Fruit fly (Drosophila melanogaster): Measurements from ENCODE around the gene CG32079.

Gene CG32079

DNA sequence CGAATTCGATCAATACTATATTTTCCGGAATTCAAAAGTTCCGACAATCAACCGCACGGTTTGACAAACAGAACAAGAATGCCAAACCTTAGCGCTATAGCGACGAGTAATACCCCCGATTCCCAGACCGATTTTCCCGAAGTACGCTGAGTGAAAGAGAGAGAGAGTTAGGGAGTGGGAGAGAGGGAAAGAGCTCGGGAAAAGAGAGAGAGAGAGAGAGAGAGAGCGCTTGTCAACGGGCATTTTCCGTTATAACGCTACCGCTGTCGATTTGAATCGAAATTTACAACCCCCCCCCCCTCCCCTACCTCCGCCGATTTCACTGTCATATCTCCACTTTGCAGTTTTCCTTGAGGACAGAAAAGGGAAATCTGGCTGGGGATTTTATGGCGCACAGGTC is 21.2 kb downstream of the CG32079 start:
- peak; percentile 59 for TF ChIP-seq CG17801 (GFP tag; optimal IDR thresholded peaks at IDR 0.05; ENCODE audit: partially characterized antibody)

DNA sequence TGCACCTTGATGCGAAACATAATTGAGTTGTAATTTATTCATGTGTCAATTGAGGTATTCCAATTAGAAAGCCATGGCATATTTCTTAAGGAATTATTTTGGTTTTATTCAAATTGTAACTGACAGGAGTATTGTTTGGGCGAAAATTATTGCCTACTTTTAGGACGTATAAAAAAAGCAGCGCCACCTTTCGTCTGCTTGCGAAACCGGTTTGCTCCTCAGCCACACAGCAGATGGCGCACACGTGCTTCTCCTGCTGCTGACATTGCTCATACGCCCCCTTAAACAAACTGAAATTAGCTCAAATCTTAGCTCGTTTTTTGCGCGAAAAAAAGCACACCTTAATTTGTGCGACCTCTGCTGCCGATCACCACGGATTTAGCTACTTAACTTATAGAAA is 22.5 kb downstream of the CG32079 start:
- peak; percentile 32 for TF ChIP-seq CG17801 (GFP tag; optimal IDR thresholded peaks at IDR 0.05; ENCODE audit: partially characterized antibody)

DNA sequence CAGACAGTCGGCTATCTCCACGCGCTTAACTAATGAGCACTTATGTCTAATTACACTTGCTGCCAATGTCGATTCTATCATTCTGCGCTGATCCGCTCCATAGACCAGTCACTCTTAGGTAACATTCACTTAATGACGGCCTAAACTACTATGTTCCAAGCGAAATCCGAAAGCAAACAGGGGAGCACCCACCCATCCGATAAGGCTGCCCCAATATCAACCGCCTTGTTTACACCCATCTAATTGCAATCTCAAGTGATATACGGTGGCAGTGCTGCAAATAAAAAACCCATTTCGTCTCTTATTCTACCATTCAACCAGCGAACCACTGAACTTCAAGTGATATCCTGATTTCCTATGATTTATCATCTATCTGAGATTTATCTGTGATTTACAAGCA is 24.1 kb downstream of the CG32079 start:
- peak; percentile 25 for TF ChIP-seq CG17801 (GFP tag; optimal IDR thresholded peaks at IDR 0.05; ENCODE audit: partially characterized antibody)

DNA sequence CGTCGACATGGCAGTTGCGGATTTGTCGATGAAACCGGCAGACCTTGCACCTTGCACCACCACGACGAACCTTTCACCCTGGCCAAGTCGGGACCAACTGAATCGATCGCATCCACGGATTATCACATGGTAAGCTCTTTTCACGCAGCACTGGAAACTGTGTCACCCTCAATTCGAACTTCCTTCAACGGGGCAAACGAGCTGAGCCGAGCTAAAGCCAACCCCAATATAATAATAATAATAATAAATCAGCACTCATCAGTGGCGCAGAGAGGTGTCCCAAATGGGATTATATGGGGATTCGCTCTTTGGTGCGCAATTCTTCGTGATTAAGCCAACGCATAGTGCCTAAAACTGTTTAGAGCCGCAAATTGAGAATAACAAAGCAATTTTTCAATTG is 25.9 kb downstream of the CG32079 start, which contains the start of gene CG43693:
Gene CG43693 (minus strand): TSS at position 101 of the 400 bp plus-strand sequence.
- no peak for TF ChIP-seq CG17801 (GFP tag; optimal IDR thresholded peaks at IDR 0.05; ENCODE audit: partially characterized antibody)

- no peak for TF ChIP-seq CG17801 (GFP tag; optimal IDR thresholded peaks at IDR 0.05; ENCODE audit: partially characterized antibody)
Measured at dm6 chr3L:11052760-11053259, 27.4 kb downstream of the CG32079 start.

DNA sequence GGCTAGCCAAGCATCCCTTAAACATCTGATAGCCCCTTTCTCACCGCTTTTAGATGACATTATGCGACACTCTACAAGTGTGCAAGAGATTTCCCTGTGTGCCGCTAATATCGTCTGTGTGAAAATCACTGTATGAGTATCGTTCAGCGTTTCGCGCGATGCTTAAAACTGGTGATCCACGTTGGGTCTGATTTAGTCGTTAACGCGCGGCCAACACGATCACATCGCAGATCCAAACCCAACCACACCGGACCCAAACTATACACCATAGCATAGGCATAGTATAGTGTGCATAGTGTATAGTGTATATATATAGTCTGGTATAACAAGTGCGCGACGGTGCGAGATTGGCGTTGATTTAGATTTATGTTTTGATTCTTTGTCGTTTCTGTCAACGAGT is 28.5 kb downstream of the CG32079 start, which contains the start of gene CG7888:
Gene CG7888 (plus strand): TSS at position 193 of the 400 bp plus-strand sequence.
- no peak for TF ChIP-seq CG17801 (GFP tag; optimal IDR thresholded peaks at IDR 0.05; ENCODE audit: partially characterized antibody)

DNA sequence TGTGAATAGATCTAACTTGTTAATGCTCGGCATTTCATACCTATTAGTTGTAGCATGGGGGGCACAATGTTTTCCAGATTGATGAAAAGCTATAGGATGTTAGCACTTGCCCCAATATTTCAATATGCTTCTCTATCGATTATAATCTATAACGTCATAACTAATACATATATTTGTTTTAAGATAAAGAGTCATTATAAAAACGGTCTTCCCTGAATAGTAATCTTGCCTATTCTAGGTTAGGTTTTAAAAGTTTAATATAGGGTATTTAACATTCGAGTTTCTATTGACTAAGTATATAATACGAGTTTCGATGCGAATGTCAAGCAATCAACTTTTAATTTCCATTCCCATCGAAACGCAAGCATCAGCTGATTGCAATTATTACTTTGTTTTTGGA is 35.8 kb downstream of the CG32079 start, which contains the start of the genes CG6321 and Blos2:
Gene CG6321 (minus strand): TSS at position 25 of the 400 bp plus-strand sequence.
Gene Blos2 (plus strand): TSS at position 372 of the 400 bp plus-strand sequence.
- peak; percentile 89 for TF ChIP-seq CG17801 (GFP tag; optimal IDR thresholded peaks at IDR 0.05; ENCODE audit: partially characterized antibody)

dm6 chr3L:11062441-11062840 is 37.1 kb downstream of the CG32079 start, which contains the start of gene CG32069:
TSS of gene CG32069 (minus strand) at chr3L:11062614.
- no peak for TF ChIP-seq CG17801 (GFP tag; optimal IDR thresholded peaks at IDR 0.05; ENCODE audit: partially characterized antibody)

DNA sequence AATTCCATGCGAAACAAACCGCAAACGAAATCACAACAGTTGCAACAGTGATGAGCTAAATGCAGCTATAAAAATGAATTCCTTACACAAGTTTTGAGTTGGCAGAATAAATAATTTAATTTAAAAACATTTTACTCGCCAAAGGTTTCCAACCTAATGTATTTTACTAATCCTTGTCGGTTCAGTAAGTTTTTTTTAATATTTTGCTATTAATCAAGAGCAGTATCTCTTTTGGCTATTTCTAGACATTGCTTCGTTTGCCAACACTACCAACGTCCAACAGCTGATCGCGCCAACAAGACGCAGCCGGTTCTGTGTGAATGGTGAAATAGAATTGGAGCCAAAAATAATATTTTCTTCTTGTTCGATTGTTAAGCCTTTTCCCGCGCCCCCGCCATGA is 39.3 kb downstream of the CG32079 start, which contains the start of the genes CG32075, CG45101 and SuUR:
Gene CG32075 (minus strand): TSS at position 253 of the 400 bp plus-strand sequence.
Gene CG45101 (plus strand): TSS at position 303 of the 400 bp plus-strand sequence.
Gene SuUR (plus strand): TSS at position 303 of the 400 bp plus-strand sequence.
- peak; percentile 60 for TF ChIP-seq CG17801 (GFP tag; optimal IDR thresholded peaks at IDR 0.05; ENCODE audit: partially characterized antibody)

dm6 chr3L:11065850-11066249 is 40.5 kb downstream of the CG32079 start:
- TF ChIP-seq CG17801 (GFP tag; optimal IDR thresholded peaks at IDR 0.05; ENCODE audit: partially characterized antibody) = no peak

DNA sequence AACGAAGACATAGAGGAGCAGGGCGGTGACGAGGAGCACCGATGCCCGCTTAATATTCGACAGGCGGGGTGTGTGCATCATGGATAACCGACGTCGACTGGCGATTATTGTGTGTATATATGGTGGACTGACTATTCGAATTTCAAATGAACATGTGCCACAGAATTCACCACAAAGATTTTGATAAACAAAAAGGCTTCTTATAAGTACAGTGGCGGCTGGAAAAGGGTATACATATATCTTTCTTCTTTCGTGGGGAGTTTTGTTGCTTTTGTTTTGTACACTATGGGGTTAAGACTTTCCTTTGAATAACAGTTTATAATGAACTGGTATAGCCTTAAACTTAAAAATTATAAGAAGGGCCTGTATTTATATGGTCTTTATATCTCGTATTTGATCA is 44.4 kb downstream of the CG32079 start, which contains the start of gene CG6310:
Gene CG6310 (minus strand): TSS at position 101 of the 400 bp plus-strand sequence.
- TF ChIP-seq CG17801 (GFP tag; optimal IDR thresholded peaks at IDR 0.05; ENCODE audit: partially characterized antibody) = no peak

- TF ChIP-seq CG17801 (GFP tag; optimal IDR thresholded peaks at IDR 0.05; ENCODE audit: partially characterized antibody) = peak; percentile 48
Measured at dm6 chr3L:11070372-11070854, 45.1 kb downstream of the CG32079 start, which contains the start of gene Mocs1. TSS of gene Mocs1 (plus strand) at chr3L:11070526.

- TF ChIP-seq CG17801 (GFP tag; optimal IDR thresholded peaks at IDR 0.05; ENCODE audit: partially characterized antibody) = no peak
Measured at dm6 chr3L:11071057-11071456, 45.7 kb downstream of the CG32079 start.

DNA sequence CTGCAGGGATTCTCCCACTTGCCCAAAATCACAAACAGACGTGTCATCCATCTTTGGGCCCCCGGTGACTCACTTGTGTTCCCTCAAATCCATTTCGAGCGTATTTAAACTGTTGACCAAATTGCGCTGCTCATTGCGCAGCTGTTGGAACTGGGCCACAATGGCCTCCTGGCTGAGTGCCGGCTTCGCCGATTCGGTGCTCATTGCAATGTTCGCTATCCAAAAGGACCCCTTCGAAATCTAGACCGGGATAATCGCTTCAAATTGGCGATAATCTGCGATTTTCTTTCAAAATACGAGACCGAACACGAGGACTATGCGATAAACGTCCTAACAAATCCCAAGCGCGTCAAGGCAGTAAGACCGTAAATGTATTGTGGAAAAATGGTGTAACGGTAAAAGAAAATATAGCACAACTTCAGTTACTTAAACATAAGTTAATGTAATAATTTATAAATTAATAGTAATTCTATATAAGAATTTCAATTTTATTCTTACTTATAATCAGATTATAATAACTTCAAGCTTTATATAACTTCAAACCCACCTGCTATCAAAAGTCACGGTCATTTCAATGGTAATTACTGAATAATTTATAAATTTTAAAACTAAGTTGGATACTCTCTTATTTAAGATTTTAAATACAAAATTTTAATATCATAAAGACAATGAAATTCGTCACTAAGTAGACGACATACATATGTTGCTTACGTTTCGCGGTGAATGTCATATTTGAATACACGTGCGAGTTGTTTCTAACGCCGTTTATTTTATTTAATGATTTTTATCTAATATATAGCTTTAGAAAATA is 48.9 kb downstream of the CG32079 start, which contains the start of the genes Pfdn2 and Noc1:
Gene Pfdn2 (minus strand): TSS at position 346 of the 811 bp plus-strand sequence.
Gene Noc1 (plus strand): TSS at position 727 of the 811 bp plus-strand sequence.
- no peak for TF ChIP-seq CG17801 (GFP tag; optimal IDR thresholded peaks at IDR 0.05; ENCODE audit: partially characterized antibody)

Data from ovary, adult (tissue).